Fruit fly (Drosophila melanogaster): Measurements from ENCODE around the gene gammaSnap2.

DNA sequence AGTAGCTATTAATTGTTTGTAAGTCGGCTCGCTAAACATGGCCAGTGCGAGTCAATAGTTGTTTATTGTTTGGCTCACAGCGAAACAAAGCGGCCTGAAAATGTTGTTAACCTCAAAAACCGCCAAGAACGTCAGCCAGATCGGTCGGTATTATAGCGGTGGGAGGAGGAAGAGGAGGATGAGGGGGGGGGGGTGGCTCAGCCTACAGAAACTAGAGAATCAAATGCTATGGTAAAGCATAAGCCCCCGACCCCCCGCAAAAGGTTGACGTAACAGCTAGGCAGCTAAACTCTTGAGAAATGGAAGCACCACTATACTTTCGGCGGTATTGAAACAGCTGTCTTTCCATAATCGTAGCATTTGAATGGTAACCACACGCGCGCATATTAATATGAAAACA, 17.7 kb upstream of the gammaSnap2 start:
- no peak for TF ChIP-seq ap (GFP tag; IDR thresholded peaks at IDR 0.05)
- no peak for TF ChIP-seq vvl (GFP tag; IDR thresholded peaks at IDR 0.05)
- no peak for TF ChIP-seq CG8924 (tag; optimal IDR thresholded peaks at IDR 0.05)
- TF ChIP-seq Doc3 (GFP tag; IDR thresholded peaks at IDR 0.05; ENCODE audit: partially characterized antibody): no peak
- no peak for TF ChIP-seq CG1602 (GFP tag; optimal IDR thresholded peaks at IDR 0.05)
- TF ChIP-seq bowl (GFP tag; IDR thresholded peaks at IDR 0.05): no peak
- no peak for TF ChIP-seq her (GFP tag; optimal IDR thresholded peaks at IDR 0.05)
- TF ChIP-seq Mad (GFP tag; optimal IDR thresholded peaks at IDR 0.05): no peak
- TF ChIP-seq Mrtf (GFP tag; IDR thresholded peaks at IDR 0.05): no peak
- no peak for TF ChIP-seq CG14965 (GFP tag; optimal IDR thresholded peaks at IDR 0.05; ENCODE audit: borderline replicate concordance)
- no peak for TF ChIP-seq HLH4C (GFP tag; IDR thresholded peaks at IDR 0.05; ENCODE audit: partially characterized antibody)
- no peak for TF ChIP-seq chif (GFP tag; optimal IDR thresholded peaks at IDR 0.05)
- TF ChIP-seq eve (GFP tag; optimal IDR thresholded peaks at IDR 0.05): no peak
- TF ChIP-seq Mes4 (GFP tag; optimal IDR thresholded peaks at IDR 0.05): no peak

All from whole organism, embryonic.